Worm (Caenorhabditis elegans) whole organism, L1 larva: Measurements from ENCODE around the gene K02D10.1.

Source experiments
- C16A3.4 ChIP-seq: fragments of 150-350 bp; optimal IDR thresholded peaks from 2 replicates; lab custom pipeline; 2014; ENCODE audit warnings: missing biosample characterization, missing genetic modification characterization
- Y116A8C.19 ChIP-seq: sonication (generic microtip); optimal IDR thresholded peaks from 2 replicates; lab custom pipeline; 2016; ENCODE audit warnings: missing compliant biosample characterization, missing genetic modification characterization, borderline replicate concordance
- alr-1 ChIP-seq: fragments of 200-800 bp; sonication (Bioruptor generic); optimal IDR thresholded peaks from 2 replicates; lab custom pipeline; 2018; ENCODE audit warnings: borderline replicate concordance, mild to moderate bottlenecking, missing genetic modification characterization, missing compliant biosample characterization
- blmp-1 ChIP-seq: fragments of 150-350 bp; optimal IDR thresholded peaks from 2 replicates; lab custom pipeline; 2014; ENCODE audit warnings: missing biosample characterization, missing genetic modification characterization
- ceh-63 ChIP-seq: fragments of 200-800 bp; sonication (Bioruptor generic); optimal IDR thresholded peaks from 2 replicates; lab custom pipeline; 2018; ENCODE audit warnings: mild to moderate bottlenecking, missing genetic modification characterization, missing compliant biosample characterization
- ceh-82 ChIP-seq, 3 experiments: fragments of 150-350 bp in 1 of 3; sonication (generic microtip) in 2 of 3; optimal IDR thresholded peaks; 2 replicates each; lab custom pipeline; 2014 to 2017; ENCODE audit warnings: missing biosample characterization in 3 of 3, missing genetic modification characterization in 3 of 3
- ceh-90 ChIP-seq: sonication (generic microtip); optimal IDR thresholded peaks from 2 replicates; lab custom pipeline; 2016; ENCODE audit warnings: missing genetic modification characterization, missing compliant biosample characterization
- ces-1 ChIP-seq: fragments of 150-350 bp; optimal IDR thresholded peaks from 2 replicates; lab custom pipeline; 2014; ENCODE audit warnings: missing biosample characterization, missing genetic modification reagents, missing genetic modification characterization
- dpl-1 ChIP-seq, 3 experiments: fragments of 150-350 bp in 2 of 3; sonication (generic microtip) in 1 of 3; optimal IDR thresholded peaks; 2 replicates each; lab custom pipeline; 2014 to 2017; ENCODE audit warnings: missing biosample characterization in 3 of 3, missing genetic modification characterization in 3 of 3, missing genetic modification reagents in 3 of 3
- dsc-1 ChIP-seq: sonication (generic microtip); optimal IDR thresholded peaks from 2 replicates; lab custom pipeline; 2016; ENCODE audit warnings: mild to moderate bottlenecking, missing genetic modification characterization, missing compliant biosample characterization
- efl-1 ChIP-seq, 4 experiments: fragments of 150-350 bp; optimal IDR thresholded peaks in 3 of 4; peaks in 1 of 4; 1 replicate in 1 of 4; 2 replicates in 3 of 4; lab custom pipeline; 2014; ENCODE audit warnings: missing biosample characterization in 2 of 4, missing genetic modification characterization in 2 of 4, missing genetic modification reagents in 2 of 4
- egl-13 ChIP-seq: sonication (generic microtip); optimal IDR thresholded peaks from 2 replicates; lab custom pipeline; 2016; ENCODE audit warnings: missing genotype, missing genetic modification reagents, missing genetic modification characterization, missing compliant biosample characterization
- egl-27 ChIP-seq, 2 experiments: fragments of 150-350 bp in 1 of 2; sonication (generic microtip); optimal IDR thresholded peaks; 3 replicates each; lab custom pipeline; 2017 to 2018; ENCODE audit warnings: missing biosample characterization in 2 of 2, missing genetic modification characterization in 2 of 2, missing genetic modification reagents in 2 of 2
- elt-2 ChIP-seq: sonication (generic microtip); optimal IDR thresholded peaks from 2 replicates; lab custom pipeline; 2016; ENCODE audit warnings: missing genetic modification characterization, mild to moderate bottlenecking, inconsistent platforms, missing compliant biosample characterization, missing genetic modification reagents
- elt-3 ChIP-seq, 6 experiments: fragments of 150-350 bp in 1 of 6; sonication (generic microtip); optimal IDR thresholded peaks; 2 replicates each; lab custom pipeline; 2017 to 2018; ENCODE audit warnings: missing biosample characterization in 6 of 6, missing genetic modification characterization in 6 of 6, inconsistent platforms in 1 of 6
- ets-5 ChIP-seq: fragments of 200-800 bp; sonication (Bioruptor generic); IDR thresholded peaks from 2 replicates; pipeline ENCODE4 v1.3.6; 2022; ENCODE audit warnings: missing genetic modification characterization, missing compliant biosample characterization
- fkh-4 ChIP-seq: sonication (generic microtip); optimal IDR thresholded peaks from 2 replicates; lab custom pipeline; 2016; ENCODE audit warnings: missing compliant biosample characterization, missing genetic modification characterization, borderline replicate concordance
- hlh-4 ChIP-seq: sonication (generic microtip); optimal IDR thresholded peaks from 2 replicates; lab custom pipeline; 2016; ENCODE audit warnings: mild to moderate bottlenecking, missing genetic modification characterization, missing compliant biosample characterization
- hpl-2 ChIP-seq: fragments of 150-350 bp; optimal IDR thresholded peaks from 2 replicates; lab custom pipeline; 2014; ENCODE audit warnings: missing biosample characterization, missing genetic modification reagents, missing genetic modification characterization
- jun-1 ChIP-seq: fragments of 150-350 bp; optimal IDR thresholded peaks from 2 replicates; lab custom pipeline; 2014; ENCODE audit warnings: missing biosample characterization, missing genetic modification reagents, missing genetic modification characterization
- lin-14 ChIP-seq: fragments of 200-800 bp; sonication (Bioruptor generic); optimal IDR thresholded peaks from 2 replicates; lab custom pipeline; 2018; ENCODE audit warnings: mild to moderate bottlenecking, missing genetic modification characterization, moderate library complexity, missing compliant biosample characterization
- lin-35 ChIP-seq, 2 experiments: fragments of 150-350 bp; optimal IDR thresholded peaks; 2 replicates each; lab custom pipeline; 2014; ENCODE audit warnings: missing biosample characterization in 2 of 2, missing genetic modification characterization in 2 of 2, missing genetic modification reagents in 2 of 2
- lin-39 ChIP-seq: fragments of 150-350 bp; optimal IDR thresholded peaks from 2 replicates; lab custom pipeline; 2014; ENCODE audit warnings: missing biosample characterization, missing genetic modification reagents, missing genetic modification characterization
- lir-3 ChIP-seq: sonication (generic microtip); optimal IDR thresholded peaks from 2 replicates; lab custom pipeline; 2016; ENCODE audit warnings: mild to moderate bottlenecking, missing genetic modification characterization, moderate library complexity, missing compliant biosample characterization; ENCODE audit not compliant: poor library complexity
- lsy-2 ChIP-seq, 2 experiments: fragments of 150-350 bp; optimal IDR thresholded peaks; 2 replicates each; lab custom pipeline; 2014; ENCODE audit warnings: missing biosample characterization in 2 of 2, missing genetic modification characterization in 2 of 2
- mab-9 ChIP-seq: fragments of 200-800 bp; sonication (Bioruptor generic); IDR thresholded peaks from 2 replicates; pipeline ENCODE4 v1.3.6; 2022; ENCODE audit warnings: missing genetic modification reagents, missing genetic modification characterization, missing compliant biosample characterization
- mdl-1 ChIP-seq, 2 experiments: fragments of 150-350 bp; optimal IDR thresholded peaks; 2 replicates each; lab custom pipeline; 2014 to 2017; ENCODE audit warnings: missing biosample characterization in 2 of 2, missing genetic modification characterization in 2 of 2, inconsistent platforms in 1 of 2
- mep-1 ChIP-seq: fragments of 150-350 bp; optimal IDR thresholded peaks from 2 replicates; lab custom pipeline; 2014; ENCODE audit warnings: missing biosample characterization, missing genetic modification characterization
- nhr-19 ChIP-seq: fragments of 200-800 bp; sonication (Bioruptor generic); conservative IDR thresholded peaks from 2 replicates; pipeline ENCODE4 v1.3.6; 2022; ENCODE audit warnings: missing genetic modification characterization, missing compliant biosample characterization
- nhr-20 ChIP-seq: sonication (generic microtip); optimal IDR thresholded peaks from 2 replicates; lab custom pipeline; 2016; ENCODE audit warnings: mild to moderate bottlenecking, missing genetic modification characterization, missing compliant biosample characterization
- nhr-47 ChIP-seq: sonication (generic microtip); optimal IDR thresholded peaks from 2 replicates; lab custom pipeline; 2016; ENCODE audit warnings: mild to moderate bottlenecking, missing genetic modification characterization, moderate library complexity, missing compliant biosample characterization
- nhr-71 ChIP-seq: sonication (generic microtip); optimal IDR thresholded peaks from 2 replicates; lab custom pipeline; 2016; ENCODE audit warnings: mild to moderate bottlenecking, missing genetic modification characterization, moderate library complexity, missing compliant biosample characterization
- nhr-85 ChIP-seq: sonication (generic microtip); peaks from one replicate; lab custom pipeline; 2016; ENCODE audit warnings: missing genetic modification characterization, inconsistent platforms, missing compliant biosample characterization
- nhr-90 ChIP-seq: sonication (generic microtip); optimal IDR thresholded peaks from 2 replicates; lab custom pipeline; 2016; ENCODE audit warnings: mild to moderate bottlenecking, missing genetic modification characterization, missing compliant biosample characterization; ENCODE audit not compliant: poor library complexity
- pqm-1 ChIP-seq: sonication (generic microtip); optimal IDR thresholded peaks from 3 replicates; lab custom pipeline; 2017; ENCODE audit warnings: missing biosample characterization, missing genetic modification characterization
- rnt-1 ChIP-seq: sonication (generic microtip); optimal IDR thresholded peaks from 2 replicates; lab custom pipeline; 2016; ENCODE audit warnings: mild to moderate bottlenecking, missing genetic modification characterization, moderate library complexity, missing compliant biosample characterization
- snu-23 ChIP-seq: sonication (generic microtip); optimal IDR thresholded peaks from 2 replicates; lab custom pipeline; 2016; ENCODE audit warnings: missing genetic modification characterization, missing compliant biosample characterization
- sox-4 ChIP-seq: sonication (generic microtip); optimal IDR thresholded peaks from 2 replicates; lab custom pipeline; 2016; ENCODE audit warnings: missing genetic modification characterization, missing compliant biosample characterization
- sup-37 ChIP-seq: fragments of 200-800 bp; sonication (Bioruptor generic); optimal IDR thresholded peaks from 2 replicates; lab custom pipeline; 2018; ENCODE audit warnings: mild to moderate bottlenecking, missing genetic modification characterization, missing compliant biosample characterization
- tbx-2 ChIP-seq: sonication (generic microtip); optimal IDR thresholded peaks from 2 replicates; lab custom pipeline; 2016; ENCODE audit warnings: missing genetic modification characterization, missing compliant biosample characterization
- tlp-1 ChIP-seq: fragments of 150-350 bp; optimal IDR thresholded peaks from 2 replicates; lab custom pipeline; 2014; ENCODE audit warnings: missing biosample characterization, missing genetic modification characterization
- unc-130 ChIP-seq: fragments of 150-350 bp; optimal IDR thresholded peaks from 2 replicates; lab custom pipeline; 2017; ENCODE audit warnings: missing biosample characterization, missing genetic modification characterization, inconsistent platforms
- unc-62 ChIP-seq: fragments of 150-350 bp; optimal IDR thresholded peaks from 2 replicates; lab custom pipeline; 2014; ENCODE audit warnings: missing biosample characterization, missing genetic modification reagents, missing genetic modification characterization
- unc-86 ChIP-seq: sonication (generic microtip); optimal IDR thresholded peaks from 2 replicates; lab custom pipeline; 2016; ENCODE audit warnings: missing genetic modification characterization, missing compliant biosample characterization
- vab-15 ChIP-seq: sonication (generic microtip); optimal IDR thresholded peaks from 2 replicates; lab custom pipeline; 2017; ENCODE audit warnings: missing genotype, mild to moderate bottlenecking, missing genetic modification characterization, missing compliant biosample characterization
- zip-4 ChIP-seq: fragments of 200-800 bp; sonication (Bioruptor generic); optimal IDR thresholded peaks from 2 replicates; lab custom pipeline; 2018; ENCODE audit warnings: mild to moderate bottlenecking, missing genetic modification characterization, moderate library complexity, missing compliant biosample characterization

Gene K02D10.1

DNA sequence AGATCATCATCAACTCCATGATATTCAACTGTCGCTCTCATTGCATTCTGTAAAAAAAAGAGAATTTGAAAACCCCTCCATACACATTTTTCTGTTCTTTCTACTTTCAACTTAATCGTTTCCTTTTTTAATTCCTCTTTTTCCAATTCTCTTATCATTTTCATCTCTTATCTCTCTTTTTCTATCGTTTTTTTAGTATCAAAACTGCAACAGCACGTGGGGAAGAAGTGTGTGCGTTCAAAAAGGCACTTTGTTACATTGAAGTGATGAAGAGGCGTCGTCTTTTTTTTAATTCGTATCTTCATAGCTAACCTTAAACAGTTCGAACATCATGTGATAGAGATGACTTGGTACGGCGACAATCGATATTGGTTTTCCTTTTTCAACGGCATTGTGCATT is 30.2 kb upstream of the K02D10.1 start:
- TF ChIP-seq elt-2 (tag; lab: Kevin White, UChicago): peak; percentile 82
- no peak for TF ChIP-seq rnt-1 (tag; lab: Kevin White, UChicago)
- peak; percentile 5 for TF ChIP-seq mep-1
- TF ChIP-seq nhr-47: peak; percentile 10
- peak; percentile 86 for TF ChIP-seq lin-14
- peak; percentile 11 for TF ChIP-seq unc-130 (tag; lab: Kevin White, UChicago)
- TF ChIP-seq elt-3 (tag; optimal IDR thresholded peaks at IDR 0.05; lab: Kevin White, UChicago): peak in 5 of 6 experiments; percentile 24 to 98 (median 76)
- peak in 2 of 3 experiments; percentile 24 to 50 for TF ChIP-seq dpl-1 (GFP tag; optimal IDR thresholded peaks at IDR 0.05; lab: Kevin White, UChicago)
- no peak for TF ChIP-seq hpl-2 (GFP tag; lab: Kevin White, UChicago)
- peak; percentile 64 for TF ChIP-seq nhr-71 (tag; lab: Kevin White, UChicago)
- TF ChIP-seq efl-1 (optimal IDR thresholded peaks at IDR 0.05; lab: Kevin White, UChicago): peak in 1 of 2 experiments; percentile 39
- peak; percentile 23 to 93 for TF ChIP-seq efl-1 (GFP tag; optimal IDR thresholded peaks at IDR 0.05 in 1 of 2; lab: Kevin White, UChicago)
- peak in 1 of 2 experiments; percentile 84 for TF ChIP-seq mdl-1 (tag; optimal IDR thresholded peaks at IDR 0.05; lab: Kevin White, UChicago)
- TF ChIP-seq blmp-1 (tag; lab: Kevin White, UChicago): peak; percentile 74
- TF ChIP-seq jun-1 (tag; lab: Kevin White, UChicago): peak; percentile 28
- peak; percentile 10 for TF ChIP-seq pqm-1
- TF ChIP-seq nhr-19: peak; percentile 30; the same call in 1 of the 2 replicates
- peak; percentile 70 for TF ChIP-seq snu-23 (GFP tag; lab: Kevin White, UChicago)
- peak in 1 of 2 experiments; percentile 77 for TF ChIP-seq lin-35 (GFP tag; optimal IDR thresholded peaks at IDR 0.05; lab: Kevin White, UChicago)
- no peak for TF ChIP-seq ces-1
- TF ChIP-seq tbx-2 (tag; lab: Kevin White, UChicago): peak; percentile 31
- TF ChIP-seq nhr-90 (tag; lab: Kevin White, UChicago): peak; percentile 54
- peak; percentile 90 for TF ChIP-seq nhr-85
- TF ChIP-seq lsy-2 (tag; optimal IDR thresholded peaks at IDR 0.05; lab: Kevin White, UChicago): peak in 1 of 2 experiments; percentile 43
- TF ChIP-seq nhr-20 (tag; lab: Kevin White, UChicago): peak; percentile 72
- TF ChIP-seq zip-4: no peak
- no peak for TF ChIP-seq alr-1 (tag; lab: Kevin White, UChicago)
- TF ChIP-seq dsc-1 (tag; lab: Kevin White, UChicago): no peak

- TF ChIP-seq vab-15 (tag; lab: Kevin White, UChicago) (no peak), Y116A8C.19 (tag; lab: Kevin White, UChicago) (no peak), tbx-2 (tag; lab: Kevin White, UChicago) (no peak), lsy-2 (tag; optimal IDR thresholded peaks at IDR 0.05; lab: Kevin White, UChicago) (peak in 1 of 2 experiments; percentile 23), hpl-2 (GFP tag; lab: Kevin White, UChicago) (no peak), pqm-1 (no peak), nhr-20 (tag; lab: Kevin White, UChicago) (no peak), nhr-19 (peak; percentile 54), sup-37 (no peak), tlp-1 (tag; lab: Kevin White, UChicago) (no peak), unc-62 (no peak), lir-3 (tag; lab: Kevin White, UChicago) (no peak), ceh-63 (GFP tag; lab: Kevin White, UChicago) (no peak), fkh-4 (tag; lab: Kevin White, UChicago) (no peak), zip-4 (no peak), sox-4 (no peak), unc-86 (no peak), mab-9 (GFP tag; lab: Robert Waterston, UW) (no peak), C16A3.4 (tag; lab: Kevin White, UChicago) (no peak), lin-14 (peak; percentile 42), blmp-1 (tag; lab: Kevin White, UChicago) (no peak), unc-130 (tag; lab: Kevin White, UChicago) (no peak), snu-23 (GFP tag; lab: Kevin White, UChicago) (peak; percentile 25), hlh-4 (tag; lab: Kevin White, UChicago) (no peak), jun-1 (tag; lab: Kevin White, UChicago) (no peak), nhr-47 (no peak), egl-13 (tag; lab: Kevin White, UChicago) (no peak), egl-27 (tag; optimal IDR thresholded peaks at IDR 0.05; lab: Kevin White, UChicago) (no peak), nhr-71 (tag; lab: Kevin White, UChicago) (peak; percentile 38), nhr-85 (no peak), ceh-90 (tag; lab: Kevin White, UChicago) (no peak), lin-39 (no peak), ceh-82 (tag; optimal IDR thresholded peaks at IDR 0.05; lab: Kevin White, UChicago) (no peak), ces-1 (no peak), ets-5 (GFP tag; lab: Robert Waterston, UW) (no peak), mdl-1 (tag; optimal IDR thresholded peaks at IDR 0.05; lab: Kevin White, UChicago) (peak in 1 of 2 experiments; percentile 27)
These were observed 29.6 kb upstream of the K02D10.1 start for ce11 chrIII:8739786-8740185.
